Worm (Caenorhabditis elegans) whole organism, midembryonic: Measurements from ENCODE around the gene chil-3.

Source experiments
- T22C8.4 ChIP-seq: fragments of 200-800 bp; sonication (Bioruptor generic); IDR thresholded peaks from 2 replicates; pipeline ENCODE4 v1.3.6; 2022; ENCODE audit warnings: missing genetic modification characterization, missing compliant biosample characterization
- cog-1 ChIP-seq: sonication (generic microtip); optimal IDR thresholded peaks from 2 replicates; lab custom pipeline; 2016; ENCODE audit warnings: missing genetic modification characterization, missing compliant biosample characterization
- flt-1 ChIP-seq: fragments of 200-800 bp; sonication (Bioruptor generic); IDR thresholded peaks from 2 replicates; pipeline ENCODE4 v1.3.6; 2022; ENCODE audit warnings: missing genetic modification characterization, missing compliant biosample characterization
- klf-2 ChIP-seq: fragments of 200-800 bp; sonication (Bioruptor generic); conservative IDR thresholded peaks from 2 replicates; pipeline ENCODE4 v1.3.6; 2022; ENCODE audit warnings: missing genetic modification reagents, missing genetic modification characterization, missing compliant biosample characterization
- med-1 ChIP-seq: sonication (generic microtip); optimal IDR thresholded peaks from 2 replicates; lab custom pipeline; 2017; ENCODE audit warnings: missing genetic modification characterization, mild to moderate bottlenecking, missing compliant biosample characterization, antibody characterized with exemption, missing genetic modification reagents; ENCODE audit not compliant: insufficient read depth
- ref-1 ChIP-seq: fragments of 200-800 bp; sonication (Bioruptor generic); conservative IDR thresholded peaks from 2 replicates; pipeline ENCODE4 v1.3.6; 2022; ENCODE audit warnings: missing genetic modification reagents, missing genetic modification characterization, missing compliant biosample characterization
- tab-1 ChIP-seq: fragments of 200-800 bp; sonication (Bioruptor generic); IDR thresholded peaks from 2 replicates; pipeline ENCODE4 v1.3.6; 2022; ENCODE audit warnings: missing genetic modification characterization, missing compliant biosample characterization
- ztf-23 ChIP-seq: fragments of 200-800 bp; sonication (Bioruptor generic); IDR thresholded peaks from 2 replicates; pipeline ENCODE4 v1.3.6; 2022; ENCODE audit warnings: missing genetic modification reagents, missing genetic modification characterization, missing compliant biosample characterization
- ztf-29 ChIP-seq: fragments of 200-800 bp; sonication (Bioruptor generic); IDR thresholded peaks from 2 replicates; pipeline ENCODE4 v1.3.6; 2022; ENCODE audit warnings: missing genetic modification reagents, missing genetic modification characterization, missing compliant biosample characterization

chil-3 gene

ce11 chrII:9861394-9861793 is at the start of gene chil-3:
TSS of gene chil-3 (minus strand) at chrII:9861494.
- TF ChIP-seq ztf-29 (GFP tag; lab: Robert Waterston, UW) = no peak
- no peak for TF ChIP-seq cog-1 (tag; lab: Kevin White, UChicago)
- TF ChIP-seq T22C8.4 (GFP tag; lab: Robert Waterston, UW) = no peak
- no peak for TF ChIP-seq ztf-23
- no peak for TF ChIP-seq ref-1 (GFP tag; lab: Robert Waterston, UW)
- TF ChIP-seq klf-2 (GFP tag; lab: Robert Waterston, UW) = no peak
- no peak for TF ChIP-seq flt-1 (GFP tag; lab: Robert Waterston, UW)
- TF ChIP-seq tab-1 (GFP tag; lab: Robert Waterston, UW) = no peak
- no peak for TF ChIP-seq med-1 (GFP tag; lab: Kevin White, UChicago)

ce11 chrII:9904459-9904858 is 43.2 kb upstream of the chil-3 start:
- TF ChIP-seq cog-1 (tag; lab: Kevin White, UChicago) (no peak), ztf-23 (no peak), ztf-29 (GFP tag; lab: Robert Waterston, UW) (no peak), flt-1 (GFP tag; lab: Robert Waterston, UW) (no peak), med-1 (GFP tag; lab: Kevin White, UChicago) (no peak), T22C8.4 (GFP tag; lab: Robert Waterston, UW) (no peak), klf-2 (GFP tag; lab: Robert Waterston, UW) (no peak), ref-1 (GFP tag; lab: Robert Waterston, UW) (no peak), tab-1 (GFP tag; lab: Robert Waterston, UW) (no peak)

- TF ChIP-seq klf-2 (GFP tag; lab: Robert Waterston, UW) (no peak), ztf-29 (GFP tag; lab: Robert Waterston, UW) (no peak), cog-1 (tag; lab: Kevin White, UChicago) (no peak), tab-1 (GFP tag; lab: Robert Waterston, UW) (no peak), med-1 (GFP tag; lab: Kevin White, UChicago) (no peak), T22C8.4 (GFP tag; lab: Robert Waterston, UW) (no peak), ref-1 (GFP tag; lab: Robert Waterston, UW) (no peak), flt-1 (GFP tag; lab: Robert Waterston, UW) (no peak), ztf-23 (no peak)
Observed at ce11 chrII:9900276-9900675, 39.0 kb upstream of the chil-3 start, which contains the start of gene unc-4. TSS of gene unc-4 (minus strand) at chrII:9900376.

ce11 chrII:9898744-9899143 is 37.5 kb upstream of the chil-3 start:
- no peak for TF ChIP-seq klf-2 (GFP tag; lab: Robert Waterston, UW)
- TF ChIP-seq cog-1 (tag; lab: Kevin White, UChicago) = no peak
- no peak for TF ChIP-seq T22C8.4 (GFP tag; lab: Robert Waterston, UW)
- TF ChIP-seq med-1 (GFP tag; lab: Kevin White, UChicago) = no peak

ce11 chrII:9895173-9895572 is 33.9 kb upstream of the chil-3 start:
- TF ChIP-seq ref-1 (GFP tag; lab: Robert Waterston, UW) = no peak
- no peak for TF ChIP-seq klf-2 (GFP tag; lab: Robert Waterston, UW)
- TF ChIP-seq cog-1 (tag; lab: Kevin White, UChicago) = no peak
- no peak for TF ChIP-seq flt-1 (GFP tag; lab: Robert Waterston, UW)
- no peak for TF ChIP-seq T22C8.4 (GFP tag; lab: Robert Waterston, UW)
- TF ChIP-seq tab-1 (GFP tag; lab: Robert Waterston, UW) = no peak
- no peak for TF ChIP-seq ztf-29 (GFP tag; lab: Robert Waterston, UW)
- TF ChIP-seq med-1 (GFP tag; lab: Kevin White, UChicago) = no peak
- no peak for TF ChIP-seq ztf-23

ce11 chrII:9894435-9894834 is 33.1 kb upstream of the chil-3 start, which contains the start of gene F26C11.1:
TSS of gene F26C11.1 (plus strand) at chrII:9894735.
- no peak for TF ChIP-seq klf-2 (GFP tag; lab: Robert Waterston, UW)
- TF ChIP-seq T22C8.4 (GFP tag; lab: Robert Waterston, UW) = no peak

- TF ChIP-seq ztf-29 (GFP tag; lab: Robert Waterston, UW) = no peak
- TF ChIP-seq flt-1 (GFP tag; lab: Robert Waterston, UW) = no peak
- no peak for TF ChIP-seq med-1 (GFP tag; lab: Kevin White, UChicago)
- no peak for TF ChIP-seq ref-1 (GFP tag; lab: Robert Waterston, UW)
- TF ChIP-seq klf-2 (GFP tag; lab: Robert Waterston, UW) = no peak
- TF ChIP-seq ztf-23 = no peak
- no peak for TF ChIP-seq T22C8.4 (GFP tag; lab: Robert Waterston, UW)
- no peak for TF ChIP-seq cog-1 (tag; lab: Kevin White, UChicago)
- TF ChIP-seq tab-1 (GFP tag; lab: Robert Waterston, UW) = no peak
Observed at ce11 chrII:9892409-9892808, 31.1 kb upstream of the chil-3 start, which contains the start of gene C08H9.16. TSS of gene C08H9.16 (plus strand) at chrII:9892778.

ce11 chrII:9891823-9892222 is 30.5 kb upstream of the chil-3 start:
- TF ChIP-seq flt-1 (GFP tag; lab: Robert Waterston, UW) (no peak), klf-2 (GFP tag; lab: Robert Waterston, UW) (no peak), ref-1 (GFP tag; lab: Robert Waterston, UW) (no peak), ztf-23 (no peak), ztf-29 (GFP tag; lab: Robert Waterston, UW) (no peak), T22C8.4 (GFP tag; lab: Robert Waterston, UW) (no peak), tab-1 (GFP tag; lab: Robert Waterston, UW) (no peak), med-1 (GFP tag; lab: Kevin White, UChicago) (no peak)

ce11 chrII:9891031-9891689 is 29.9 kb upstream of the chil-3 start, which contains the start of gene vgln-1:
TSS of gene vgln-1 (minus strand) at chrII:9891081.
- TF ChIP-seq T22C8.4 (GFP tag; lab: Robert Waterston, UW) (no peak), med-1 (GFP tag; lab: Kevin White, UChicago) (no peak), tab-1 (GFP tag; lab: Robert Waterston, UW) (no peak), ztf-23 (no peak), ztf-29 (GFP tag; lab: Robert Waterston, UW) (no peak), flt-1 (GFP tag; lab: Robert Waterston, UW) (no peak), klf-2 (GFP tag; lab: Robert Waterston, UW) (no peak), cog-1 (tag; lab: Kevin White, UChicago) (no peak), ref-1 (GFP tag; lab: Robert Waterston, UW) (no peak)
